Fruit fly (Drosophila melanogaster) whole organism, pupa: ENCODE results near the gene hec.
A peak's percentile ranks its signal among the peaks of the same experiment; 100 is the strongest.

Source experiments
- CG10348 ChIP-seq: fragments of 200-800 bp; sonication (Bioruptor generic); IDR thresholded peaks from 2 replicates; pipeline ENCODE4 v1.3.6; 2022; ENCODE audit warnings: missing biosample characterization, missing genetic modification characterization
- CG12605 ChIP-seq: fragments of 200-800 bp; sonication (Bioruptor generic); IDR thresholded peaks from 2 replicates; pipeline ENCODE4 v1.3.6; 2022; ENCODE audit warnings: missing biosample characterization, missing genetic modification characterization
- CG13204 ChIP-seq: fragments of 200-800 bp; sonication (Bioruptor generic); optimal IDR thresholded peaks from 2 replicates; lab custom pipeline; 2018; ENCODE audit warnings: missing biosample characterization, mild to moderate bottlenecking, missing genetic modification characterization, moderate library complexity
- CG14655 ChIP-seq: fragments of 200-800 bp; sonication (Bioruptor generic); optimal IDR thresholded peaks from 3 replicates; lab custom pipeline; 2017; ENCODE audit warnings: mild to moderate bottlenecking, missing biosample characterization, missing genetic modification reagents, missing genetic modification characterization
- CG15710 ChIP-seq: fragments of 200-800 bp; sonication (Bioruptor generic); optimal IDR thresholded peaks from 2 replicates; lab custom pipeline; 2018; ENCODE audit warnings: missing biosample characterization, mild to moderate bottlenecking, missing genetic modification characterization, moderate library complexity
- CG17806 ChIP-seq: fragments of 200-800 bp; sonication (Bioruptor generic); optimal IDR thresholded peaks from 2 replicates; lab custom pipeline; 2018; ENCODE audit warnings: missing biosample characterization, mild to moderate bottlenecking, missing genetic modification characterization, moderate library complexity
- CG32121 ChIP-seq: fragments of 200-800 bp; sonication (Bioruptor generic); IDR thresholded peaks from 2 replicates; pipeline ENCODE4 v1.3.6; 2022; ENCODE audit warnings: missing biosample characterization, missing genetic modification characterization
- CG34367 ChIP-seq: fragments of 200-800 bp; sonication (Bioruptor generic); optimal IDR thresholded peaks from 2 replicates; lab custom pipeline; 2018; ENCODE audit warnings: missing biosample characterization, mild to moderate bottlenecking, missing genetic modification characterization
- CG4496 ChIP-seq: fragments of 200-800 bp; sonication (Bioruptor generic); IDR thresholded peaks from 3 replicates; pipeline ENCODE4 v1.3.6; 2022; ENCODE audit warnings: missing biosample characterization, missing genetic modification characterization
- CG8159 ChIP-seq: fragments of 200-800 bp; sonication (Bioruptor generic); optimal IDR thresholded peaks from 3 replicates; lab custom pipeline; 2018; ENCODE audit warnings: missing biosample characterization, mild to moderate bottlenecking, missing genetic modification characterization, moderate library complexity
- CG8301 ChIP-seq: fragments of 200-800 bp; sonication (Bioruptor generic); optimal IDR thresholded peaks from 2 replicates; lab custom pipeline; 2018; ENCODE audit warnings: missing biosample characterization, mild to moderate bottlenecking, missing genetic modification characterization
- CG9948 ChIP-seq: fragments of 200-800 bp; sonication (Bioruptor generic); optimal IDR thresholded peaks from 2 replicates; lab custom pipeline; 2018; ENCODE audit warnings: missing biosample characterization, mild to moderate bottlenecking, missing genetic modification characterization, moderate library complexity
- D1 ChIP-seq: fragments of 200-800 bp; sonication (Bioruptor generic); optimal IDR thresholded peaks from 2 replicates; lab custom pipeline; 2018; ENCODE audit warnings: missing biosample characterization, mild to moderate bottlenecking, missing genetic modification characterization, moderate library complexity
- EcR ChIP-seq: fragments of 200-800 bp; sonication (Bioruptor generic); optimal IDR thresholded peaks from 3 replicates; lab custom pipeline; 2019; ENCODE audit warnings: missing biosample characterization, missing genetic modification characterization, mild to moderate bottlenecking, moderate library complexity, missing genetic modification reagents
- Ets98B ChIP-seq: fragments of 200-800 bp; sonication (Bioruptor generic); IDR thresholded peaks from 2 replicates; pipeline ENCODE4 v1.3.6; 2022; ENCODE audit warnings: missing biosample characterization, missing genetic modification characterization
- Pif1A ChIP-seq: fragments of 200-800 bp; sonication (Bioruptor generic); optimal IDR thresholded peaks from 3 replicates; lab custom pipeline; 2016; ENCODE audit warnings: missing biosample characterization, missing genetic modification characterization
- Pif1B ChIP-seq: fragments of 200-800 bp; sonication (Bioruptor generic); optimal IDR thresholded peaks from 3 replicates; lab custom pipeline; 2016; ENCODE audit warnings: missing biosample characterization, missing genetic modification characterization
- Snoo ChIP-seq: fragments of 200-800 bp; sonication (Bioruptor generic); optimal IDR thresholded peaks from 3 replicates; lab custom pipeline; 2017; ENCODE audit warnings: missing biosample characterization, mild to moderate bottlenecking, missing genetic modification characterization, inconsistent platforms
- fd96Ca ChIP-seq: fragments of 200-800 bp; sonication (Bioruptor generic); IDR thresholded peaks from 3 replicates; pipeline ENCODE4 v1.3.6; 2022; ENCODE audit warnings: missing biosample characterization, missing genetic modification characterization
- gl ChIP-seq: fragments of 200-800 bp; sonication (Bioruptor generic); optimal IDR thresholded peaks from 2 replicates; lab custom pipeline; 2018; ENCODE audit warnings: missing biosample characterization, mild to moderate bottlenecking, missing genetic modification characterization
- rn ChIP-seq: fragments of 200-800 bp; sonication (Bioruptor generic); IDR thresholded peaks from 2 replicates; pipeline ENCODE4 v1.3.6; 2022; ENCODE audit warnings: missing biosample characterization, missing genetic modification characterization

The hec gene

dm6 chrX:12906914-12907313 lies 50.3 kb downstream of the hec start, which contains the start of gene mRpL49:
mRpL49 (plus strand) TSS chrX:12907105.
- TF ChIP-seq CG34367 (no peak), D1 (tag; lab: Kevin White, UChicago) (no peak), CG8301 (tag; lab: Kevin White, UChicago) (no peak)
- TF ChIP-seq, all 21 proteins: peak for 0

dm6 chrX:12905901-12906689 lies 51.2 kb downstream of the hec start, which contains the start of gene CG4404:
CG4404 (minus strand) TSS chrX:12906018.
- TF ChIP-seq gl (tag; lab: Kevin White, UChicago) (no peak), CG8301 (tag; lab: Kevin White, UChicago) (peak; percentile 11), CG8159 (tag; lab: Kevin White, UChicago) (no peak), CG14655 (GFP tag; lab: Kevin White, UChicago) (peak; percentile 24), EcR (GFP tag; lab: Kevin White, UChicago) (no peak), D1 (tag; lab: Kevin White, UChicago) (no peak), Snoo (tag; lab: Kevin White, UChicago) (no peak), CG9948 (tag; lab: Kevin White, UChicago) (no peak), Pif1A (no peak), Pif1B (GFP tag; lab: Kevin White, UChicago) (no peak), Ets98B (GFP tag; lab: Robert Waterston, UW) (peak; percentile 48), CG32121 (GFP tag; lab: Robert Waterston, UW) (peak; percentile 42), fd96Ca (peak; percentile 68; the same call in 2 of the 3 replicates), CG10348 (GFP tag; lab: Robert Waterston, UW) (no peak), CG15710 (tag; lab: Kevin White, UChicago) (no peak), CG12605 (GFP tag; lab: Robert Waterston, UW) (no peak), CG4496 (GFP tag; lab: Robert Waterston, UW) (peak; percentile 62; the same call in 2 of the 3 replicates), CG13204 (GFP tag; lab: Kevin White, UChicago) (no peak), rn (GFP tag; lab: Robert Waterston, UW) (no peak), CG17806 (tag; lab: Kevin White, UChicago) (no peak), CG34367 (no peak)

dm6 chrX:12905014-12905900 lies 52.0 kb downstream of the hec start:
- peak; percentile 9 for TF ChIP-seq Snoo (tag; lab: Kevin White, UChicago)
- TF ChIP-seq CG14655 (GFP tag; lab: Kevin White, UChicago): peak; percentile 53
- peak; percentile 63; the same call in 2 of the 3 replicates for TF ChIP-seq fd96Ca
- peak; percentile 38 for TF ChIP-seq CG9948 (tag; lab: Kevin White, UChicago)
- TF ChIP-seq rn (GFP tag; lab: Robert Waterston, UW): peak; percentile 22; the same call in 1 of the 2 replicates
- TF ChIP-seq CG34367: peak; percentile 12
- TF ChIP-seq CG17806 (tag; lab: Kevin White, UChicago): peak; percentile 22
- peak; percentile 69 for TF ChIP-seq CG12605 (GFP tag; lab: Robert Waterston, UW)
- peak; percentile 55 for TF ChIP-seq CG8301 (tag; lab: Kevin White, UChicago)
- TF ChIP-seq Pif1A: peak; percentile 52
- TF ChIP-seq Pif1B (GFP tag; lab: Kevin White, UChicago): peak; percentile 33
- no peak for TF ChIP-seq D1 (tag; lab: Kevin White, UChicago)
- TF ChIP-seq CG8159 (tag; lab: Kevin White, UChicago): peak; percentile 42
- no peak for TF ChIP-seq CG4496 (GFP tag; lab: Robert Waterston, UW)
- TF ChIP-seq gl (tag; lab: Kevin White, UChicago): no peak
- TF ChIP-seq CG15710 (tag; lab: Kevin White, UChicago): peak; percentile 28
- TF ChIP-seq CG13204 (GFP tag; lab: Kevin White, UChicago): peak; percentile 36
- peak; percentile 59 for TF ChIP-seq CG32121 (GFP tag; lab: Robert Waterston, UW)
- TF ChIP-seq EcR (GFP tag; lab: Kevin White, UChicago): no peak
- peak; percentile 80 for TF ChIP-seq Ets98B (GFP tag; lab: Robert Waterston, UW)
- TF ChIP-seq CG10348 (GFP tag; lab: Robert Waterston, UW): no peak

- no peak for TF ChIP-seq CG14655 (GFP tag; lab: Kevin White, UChicago)
- TF ChIP-seq CG10348 (GFP tag; lab: Robert Waterston, UW): no peak
- TF ChIP-seq CG12605 (GFP tag; lab: Robert Waterston, UW): peak; percentile 18; the same call in 1 of the 2 replicates
- no peak for TF ChIP-seq CG13204 (GFP tag; lab: Kevin White, UChicago)
- TF ChIP-seq Snoo (tag; lab: Kevin White, UChicago): no peak
- no peak for TF ChIP-seq gl (tag; lab: Kevin White, UChicago)
- 0 out of 3 replicates have a peak, but pooled peaks have one; percentile 20 for TF ChIP-seq fd96Ca
- TF ChIP-seq CG4496 (GFP tag; lab: Robert Waterston, UW): no peak
- TF ChIP-seq CG15710 (tag; lab: Kevin White, UChicago): no peak
- no peak for TF ChIP-seq Pif1B (GFP tag; lab: Kevin White, UChicago)
- TF ChIP-seq Pif1A: no peak
- 0 out of 2 replicates have a peak, but pooled peaks have one; percentile 8 for TF ChIP-seq CG32121 (GFP tag; lab: Robert Waterston, UW)
- no peak for TF ChIP-seq D1 (tag; lab: Kevin White, UChicago)
Observed at dm6 chrX:12903099-12903616, 54.1 kb downstream of the hec start, which contains the start of gene Flad1. Flad1 (minus strand) TSS chrX:12903516.
